Worm (Caenorhabditis elegans) whole organism, L3 larva: ENCODE data around the gene C02E7.6.

Source experiments
- R02D3.7 ChIP-seq: fragments of 150-350 bp; optimal IDR thresholded peaks from 2 replicates; lab custom pipeline; 2014; ENCODE audit warnings: missing biosample characterization, missing genetic modification characterization
- ZK546.5 ChIP-seq: sonication (generic microtip); optimal IDR thresholded peaks from 2 replicates; lab custom pipeline; 2017; ENCODE audit warnings: missing biosample characterization, missing genetic modification characterization
- aly-2 ChIP-seq: fragments of 150-350 bp; optimal IDR thresholded peaks from 2 replicates; lab custom pipeline; 2014; ENCODE audit warnings: missing biosample characterization, missing genetic modification characterization
- ama-1 ChIP-seq: fragments of 150-350 bp; optimal IDR thresholded peaks from 2 replicates; lab custom pipeline; 2018
- ceh-16 ChIP-seq: sonication (generic microtip); optimal IDR thresholded peaks from 2 replicates; lab custom pipeline; 2017; ENCODE audit warnings: missing biosample characterization, missing genetic modification characterization
- ceh-28 ChIP-seq: fragments of 150-350 bp; optimal IDR thresholded peaks from 2 replicates; lab custom pipeline; 2014; ENCODE audit warnings: missing biosample characterization, missing genetic modification reagents, missing genetic modification characterization
- ceh-82 ChIP-seq: fragments of 150-350 bp; optimal IDR thresholded peaks from 2 replicates; lab custom pipeline; 2014; ENCODE audit warnings: missing biosample characterization, missing genetic modification characterization
- daf-12 ChIP-seq: fragments of 150-350 bp; optimal IDR thresholded peaks from 2 replicates; lab custom pipeline; 2014; ENCODE audit warnings: missing biosample characterization, missing genetic modification reagents, missing genetic modification characterization
- egl-27 ChIP-seq: sonication (generic microtip); optimal IDR thresholded peaks from 4 replicates; lab custom pipeline; 2017; ENCODE audit warnings: missing biosample characterization, missing genetic modification reagents, missing genetic modification characterization
- elt-1 ChIP-seq: fragments of 150-350 bp; optimal IDR thresholded peaks from 2 replicates; lab custom pipeline; 2014; ENCODE audit warnings: missing biosample characterization, missing genetic modification characterization
- elt-2 ChIP-seq: sonication (generic microtip); optimal IDR thresholded peaks from 2 replicates; lab custom pipeline; 2016; ENCODE audit warnings: missing genetic modification reagents, mild to moderate bottlenecking, missing genetic modification characterization, missing compliant biosample characterization
- elt-3 ChIP-seq, 3 experiments: fragments of 150-350 bp in 1 of 3; sonication (generic microtip) in 2 of 3; optimal IDR thresholded peaks; 2 replicates in 2 of 3; 4 replicates in 1 of 3; lab custom pipeline; 2014 to 2017; ENCODE audit warnings: missing biosample characterization in 3 of 3, missing genetic modification characterization in 3 of 3
- fkh-10 ChIP-seq: sonication (generic microtip); optimal IDR thresholded peaks from 2 replicates; lab custom pipeline; 2017; ENCODE audit warnings: missing biosample characterization, missing genetic modification reagents, missing genetic modification characterization
- fkh-2 ChIP-seq: fragments of 150-350 bp; optimal IDR thresholded peaks from 2 replicates; lab custom pipeline; 2014; ENCODE audit warnings: missing biosample characterization, missing genetic modification reagents, missing genetic modification characterization
- fos-1 ChIP-seq: fragments of 150-350 bp; optimal IDR thresholded peaks from 2 replicates; lab custom pipeline; 2014; ENCODE audit warnings: missing biosample characterization, missing genetic modification characterization
- hmg-11 ChIP-seq: sonication (generic microtip); optimal IDR thresholded peaks from 2 replicates; lab custom pipeline; 2016; ENCODE audit warnings: missing genetic modification characterization, missing compliant biosample characterization
- jun-1 ChIP-seq: fragments of 150-350 bp; optimal IDR thresholded peaks from 2 replicates; lab custom pipeline; 2014; ENCODE audit warnings: missing biosample characterization, missing genetic modification reagents, missing genetic modification characterization
- lin-15B ChIP-seq: fragments of 150-350 bp; optimal IDR thresholded peaks from 2 replicates; lab custom pipeline; 2014; ENCODE audit warnings: missing biosample characterization, missing genetic modification characterization
- lin-39 ChIP-seq: fragments of 150-350 bp; optimal IDR thresholded peaks from 2 replicates; lab custom pipeline; 2018; ENCODE audit warnings: missing biosample characterization, missing genetic modification reagents, missing genetic modification characterization
- lsy-12 ChIP-seq: sonication (generic microtip); optimal IDR thresholded peaks from 2 replicates; lab custom pipeline; 2016; ENCODE audit warnings: mild to moderate bottlenecking, missing genetic modification characterization, missing compliant biosample characterization
- mml-1 ChIP-seq: fragments of 150-350 bp; sonication (generic microtip); optimal IDR thresholded peaks from 3 replicates; lab custom pipeline; 2014; ENCODE audit warnings: missing biosample characterization, missing genetic modification characterization
- nfya-1 ChIP-seq: sonication (generic microtip); optimal IDR thresholded peaks from 2 replicates; lab custom pipeline; 2017; ENCODE audit warnings: missing genetic modification characterization, mild to moderate bottlenecking, missing compliant biosample characterization, antibody characterized with exemption, moderate library complexity; ENCODE audit not compliant: insufficient read depth
- nhr-11 ChIP-seq: fragments of 150-350 bp; optimal IDR thresholded peaks from 2 replicates; lab custom pipeline; 2014; ENCODE audit warnings: missing biosample characterization, missing genetic modification characterization
- nhr-23 ChIP-seq: fragments of 150-350 bp; optimal IDR thresholded peaks from 2 replicates; lab custom pipeline; 2014; ENCODE audit warnings: missing biosample characterization, missing genetic modification reagents, missing genetic modification characterization
- nhr-25 ChIP-seq: sonication (generic microtip); optimal IDR thresholded peaks from 2 replicates; lab custom pipeline; 2017; ENCODE audit warnings: missing biosample characterization, missing genetic modification characterization
- nhr-28 ChIP-seq: fragments of 150-350 bp; optimal IDR thresholded peaks from 2 replicates; lab custom pipeline; 2014; ENCODE audit warnings: missing biosample characterization, missing genetic modification characterization
- nhr-43 ChIP-seq: sonication (generic microtip); optimal IDR thresholded peaks from 2 replicates; lab custom pipeline; 2016; ENCODE audit warnings: mild to moderate bottlenecking, missing genetic modification characterization, missing compliant biosample characterization; ENCODE audit not compliant: poor library complexity, severe bottlenecking
- nhr-67 ChIP-seq: fragments of 150-350 bp; optimal IDR thresholded peaks from 2 replicates; lab custom pipeline; 2014; ENCODE audit warnings: missing biosample characterization, missing genetic modification characterization
- nhr-76 ChIP-seq: fragments of 150-350 bp; sonication (generic microtip); optimal IDR thresholded peaks from 5 replicates; lab custom pipeline; 2014; ENCODE audit warnings: missing biosample characterization, missing genetic modification characterization
- pha-4 ChIP-seq: fragments of 150-350 bp; optimal IDR thresholded peaks from 2 replicates; lab custom pipeline; 2014; ENCODE audit warnings: missing biosample characterization, missing genetic modification reagents, missing genetic modification characterization
- pqm-1 ChIP-seq: fragments of 150-350 bp; optimal IDR thresholded peaks from 2 replicates; lab custom pipeline; 2017; ENCODE audit warnings: missing biosample characterization, missing genetic modification characterization, inconsistent platforms
- sea-2 ChIP-seq: fragments of 150-350 bp; sonication (generic microtip); optimal IDR thresholded peaks from 4 replicates; lab custom pipeline; 2014; ENCODE audit warnings: missing biosample characterization, missing genetic modification reagents, missing genetic modification characterization
- skn-1 ChIP-seq: fragments of 150-350 bp; optimal IDR thresholded peaks from 2 replicates; lab custom pipeline; 2014; ENCODE audit warnings: missing biosample characterization, missing genetic modification characterization
- snpc-4 ChIP-seq: fragments of 150-350 bp; optimal IDR thresholded peaks from 2 replicates; lab custom pipeline; 2014; ENCODE audit warnings: missing biosample characterization, missing genetic modification characterization
- tbx-2 ChIP-seq: sonication (generic microtip); optimal IDR thresholded peaks from 2 replicates; lab custom pipeline; 2016; ENCODE audit warnings: mild to moderate bottlenecking, missing genetic modification characterization, missing compliant biosample characterization
- unc-62 ChIP-seq: fragments of 150-350 bp; sonication (generic microtip); optimal IDR thresholded peaks from 4 replicates; lab custom pipeline; 2014; ENCODE audit warnings: missing biosample characterization, missing genetic modification reagents, missing genetic modification characterization
- ztf-11 ChIP-seq: fragments of 150-350 bp; optimal IDR thresholded peaks from 2 replicates; lab custom pipeline; 2014; ENCODE audit warnings: missing biosample characterization, missing genetic modification characterization

C02E7.6 gene

ce11 chrV:4964020-4964635 lies 45.1 kb downstream of the C02E7.6 start:
- TF ChIP-seq fos-1 (tag; lab: Kevin White, UChicago) (no peak), egl-27 (tag; lab: Kevin White, UChicago) (no peak), nhr-43 (no peak), nhr-76 (tag; lab: Kevin White, UChicago) (no peak), ama-1 (peak; percentile 57), tbx-2 (tag; lab: Kevin White, UChicago) (no peak)
- TF ChIP-seq, all 47 proteins: peak for 1

- TF ChIP-seq nhr-76 (tag; lab: Kevin White, UChicago) = no peak
- peak; percentile 78 for TF ChIP-seq pha-4 (tag; lab: Kevin White, UChicago)
- TF ChIP-seq elt-2 = peak; percentile 85
- TF ChIP-seq elt-1 (tag; lab: Kevin White, UChicago) = no peak
- TF ChIP-seq lin-39 = no peak
- no peak for TF ChIP-seq mml-1
- no peak for TF ChIP-seq ceh-82
- TF ChIP-seq pqm-1 = peak; percentile 5
- TF ChIP-seq daf-12 (tag; lab: Kevin White, UChicago) = no peak
- no peak for TF ChIP-seq ztf-11 (tag; lab: Kevin White, UChicago)
- TF ChIP-seq unc-62 (GFP tag; lab: Kevin White, UChicago) = no peak
- no peak for TF ChIP-seq fos-1 (tag; lab: Kevin White, UChicago)
- no peak for TF ChIP-seq nhr-11
- no peak for TF ChIP-seq elt-3 (tag; optimal IDR thresholded peaks at IDR 0.05; lab: Kevin White, UChicago)
- no peak for TF ChIP-seq lin-15B
- TF ChIP-seq fkh-2 = no peak
- TF ChIP-seq nhr-28 (tag; lab: Kevin White, UChicago) = no peak
- no peak for TF ChIP-seq ceh-28 (tag; lab: Kevin White, UChicago)
- no peak for TF ChIP-seq aly-2 (tag; lab: Kevin White, UChicago)
- peak; percentile 86 for TF ChIP-seq skn-1 (tag; lab: Kevin White, UChicago)
- TF ChIP-seq ceh-16 (tag; lab: Kevin White, UChicago) = no peak
- no peak for TF ChIP-seq fkh-10
- TF ChIP-seq egl-27 (tag; lab: Kevin White, UChicago) = no peak
- TF ChIP-seq lsy-12 (tag; lab: Kevin White, UChicago) = no peak
Measured at ce11 chrV:4964671-4965420, 45.8 kb downstream of the C02E7.6 start.

DNA sequence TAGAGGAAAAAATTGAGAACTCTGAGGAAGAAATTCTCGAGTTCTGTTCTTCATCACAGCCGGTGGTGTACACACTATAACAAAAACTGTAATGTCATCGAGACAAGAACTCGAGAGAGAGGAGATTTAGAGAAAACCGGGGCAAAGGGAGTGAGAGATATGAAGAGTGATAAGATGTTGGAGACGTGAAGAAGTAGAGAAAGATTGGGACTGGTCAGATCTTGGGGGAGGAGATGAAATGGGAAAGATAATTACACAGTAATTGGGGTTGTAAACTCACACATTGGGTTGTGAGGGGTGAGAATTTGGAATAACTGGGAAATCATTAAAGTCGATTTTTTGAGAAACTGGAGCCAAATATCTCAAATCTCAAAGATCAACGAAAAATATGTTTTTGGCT lies 46.8 kb downstream of the C02E7.6 start:
- no peak for TF ChIP-seq ceh-82
- TF ChIP-seq hmg-11 = peak; percentile 15
- TF ChIP-seq elt-1 (tag; lab: Kevin White, UChicago) = peak; percentile 80
- TF ChIP-seq nfya-1 (tag; lab: Kevin White, UChicago) = peak; percentile 55
- TF ChIP-seq pha-4 (tag; lab: Kevin White, UChicago) = no peak
- TF ChIP-seq mml-1 = no peak
- TF ChIP-seq ZK546.5 = no peak
- TF ChIP-seq nhr-23 (tag; lab: Kevin White, UChicago) = peak; percentile 38

ce11 chrV:4967238-4967637 lies 48.2 kb downstream of the C02E7.6 start:
- TF ChIP-seq nhr-25 (no peak), nhr-67 (no peak), egl-27 (tag; lab: Kevin White, UChicago) (no peak), nhr-28 (tag; lab: Kevin White, UChicago) (no peak), sea-2 (GFP tag; lab: Kevin White, UChicago) (no peak), elt-1 (tag; lab: Kevin White, UChicago) (no peak), snpc-4 (tag; lab: Kevin White, UChicago) (no peak), ztf-11 (tag; lab: Kevin White, UChicago) (no peak), ZK546.5 (no peak), fkh-10 (no peak), elt-2 (no peak), R02D3.7 (tag; lab: Kevin White, UChicago) (no peak), jun-1 (no peak)
- TF ChIP-seq, all 47 proteins: peak for 0
